Worm (Caenorhabditis elegans) whole organism, L1 larva: ENCODE data around the gene M163.5.

Experiments used
- C16A3.4 ChIP-seq: fragments of 150-350 bp; optimal IDR thresholded peaks from 2 replicates; lab custom pipeline; 2014; ENCODE audit warnings: missing biosample characterization, missing genetic modification characterization
- aha-1 ChIP-seq: fragments of 150-350 bp; optimal IDR thresholded peaks from 2 replicates; lab custom pipeline; 2014; ENCODE audit warnings: missing biosample characterization, missing genetic modification characterization
- aly-2 ChIP-seq: fragments of 150-350 bp; optimal IDR thresholded peaks from 2 replicates; lab custom pipeline; 2014; ENCODE audit warnings: missing biosample characterization, missing genetic modification characterization
- blmp-1 ChIP-seq: fragments of 150-350 bp; optimal IDR thresholded peaks from 2 replicates; lab custom pipeline; 2014; ENCODE audit warnings: missing biosample characterization, missing genetic modification characterization
- ceh-63 ChIP-seq: fragments of 200-800 bp; sonication (Bioruptor generic); optimal IDR thresholded peaks from 2 replicates; lab custom pipeline; 2018; ENCODE audit warnings: mild to moderate bottlenecking, missing genetic modification characterization, missing compliant biosample characterization
- ceh-82 ChIP-seq, 3 experiments: fragments of 150-350 bp in 1 of 3; sonication (generic microtip) in 2 of 3; optimal IDR thresholded peaks; 2 replicates each; lab custom pipeline; 2014 to 2017; ENCODE audit warnings: missing biosample characterization in 3 of 3, missing genetic modification characterization in 3 of 3
- ceh-88 ChIP-seq: fragments of 200-800 bp; sonication (Bioruptor generic); IDR thresholded peaks from 2 replicates; pipeline ENCODE4 v1.3.6; 2022; ENCODE audit warnings: missing genetic modification characterization, missing compliant biosample characterization
- ceh-90 ChIP-seq: sonication (generic microtip); optimal IDR thresholded peaks from 2 replicates; lab custom pipeline; 2016; ENCODE audit warnings: missing genetic modification characterization, missing compliant biosample characterization
- dpl-1 ChIP-seq, 3 experiments: fragments of 150-350 bp in 2 of 3; sonication (generic microtip) in 1 of 3; optimal IDR thresholded peaks; 2 replicates each; lab custom pipeline; 2014 to 2017; ENCODE audit warnings: missing biosample characterization in 3 of 3, missing genetic modification characterization in 3 of 3, missing genetic modification reagents in 3 of 3
- efl-1 ChIP-seq, 4 experiments: fragments of 150-350 bp; optimal IDR thresholded peaks in 3 of 4; peaks in 1 of 4; 1 replicate in 1 of 4; 2 replicates in 3 of 4; lab custom pipeline; 2014; ENCODE audit warnings: missing biosample characterization in 2 of 4, missing genetic modification characterization in 2 of 4, missing genetic modification reagents in 2 of 4
- elt-3 ChIP-seq, 6 experiments: fragments of 150-350 bp in 1 of 6; sonication (generic microtip); optimal IDR thresholded peaks; 2 replicates each; lab custom pipeline; 2017 to 2018; ENCODE audit warnings: missing biosample characterization in 6 of 6, missing genetic modification characterization in 6 of 6, inconsistent platforms in 1 of 6
- fos-1 ChIP-seq: fragments of 150-350 bp; optimal IDR thresholded peaks from 2 replicates; lab custom pipeline; 2014; ENCODE audit warnings: missing biosample characterization, missing genetic modification characterization
- grh-1 ChIP-seq: fragments of 200-800 bp; sonication (Bioruptor generic); IDR thresholded peaks from 2 replicates; pipeline ENCODE4 v1.3.6; 2022; ENCODE audit warnings: missing genetic modification reagents, missing genetic modification characterization, missing compliant biosample characterization
- hlh-17 ChIP-seq: fragments of 200-800 bp; sonication (Bioruptor generic); optimal IDR thresholded peaks from 2 replicates; lab custom pipeline; 2018; ENCODE audit warnings: missing genetic modification characterization, mild to moderate bottlenecking, missing compliant biosample characterization, moderate library complexity, borderline replicate concordance
- hpl-2 ChIP-seq: fragments of 150-350 bp; optimal IDR thresholded peaks from 2 replicates; lab custom pipeline; 2014; ENCODE audit warnings: missing biosample characterization, missing genetic modification reagents, missing genetic modification characterization
- isw-1 ChIP-seq: fragments of 200-800 bp; sonication (Bioruptor generic); IDR thresholded peaks from 2 replicates; pipeline ENCODE4 v1.3.6; 2022; ENCODE audit warnings: missing genetic modification characterization, missing compliant biosample characterization
- lin-14 ChIP-seq: fragments of 200-800 bp; sonication (Bioruptor generic); optimal IDR thresholded peaks from 2 replicates; lab custom pipeline; 2018; ENCODE audit warnings: mild to moderate bottlenecking, missing genetic modification characterization, moderate library complexity, missing compliant biosample characterization
- lin-15B ChIP-seq: fragments of 150-350 bp; sonication (generic microtip); optimal IDR thresholded peaks from 3 replicates; lab custom pipeline; 2014; ENCODE audit warnings: missing biosample characterization, missing genetic modification characterization
- lin-35 ChIP-seq, 2 experiments: fragments of 150-350 bp; optimal IDR thresholded peaks; 2 replicates each; lab custom pipeline; 2014; ENCODE audit warnings: missing biosample characterization in 2 of 2, missing genetic modification characterization in 2 of 2, missing genetic modification reagents in 2 of 2
- lin-39 ChIP-seq: fragments of 150-350 bp; optimal IDR thresholded peaks from 2 replicates; lab custom pipeline; 2014; ENCODE audit warnings: missing biosample characterization, missing genetic modification reagents, missing genetic modification characterization
- lir-3 ChIP-seq: sonication (generic microtip); optimal IDR thresholded peaks from 2 replicates; lab custom pipeline; 2016; ENCODE audit warnings: mild to moderate bottlenecking, missing genetic modification characterization, moderate library complexity, missing compliant biosample characterization; ENCODE audit not compliant: poor library complexity
- mef-2 ChIP-seq: fragments of 150-350 bp; optimal IDR thresholded peaks from 2 replicates; lab custom pipeline; 2014; ENCODE audit warnings: missing biosample characterization, missing genetic modification characterization
- nhr-11 ChIP-seq: fragments of 150-350 bp; optimal IDR thresholded peaks from 2 replicates; lab custom pipeline; 2014; ENCODE audit warnings: missing biosample characterization, missing genetic modification characterization
- nhr-12 ChIP-seq: sonication (generic microtip); optimal IDR thresholded peaks from 2 replicates; lab custom pipeline; 2017; ENCODE audit warnings: missing biosample characterization, missing genetic modification characterization
- nhr-20 ChIP-seq: sonication (generic microtip); optimal IDR thresholded peaks from 2 replicates; lab custom pipeline; 2016; ENCODE audit warnings: mild to moderate bottlenecking, missing genetic modification characterization, missing compliant biosample characterization
- nhr-77 ChIP-seq: fragments of 150-350 bp; optimal IDR thresholded peaks from 2 replicates; lab custom pipeline; 2014; ENCODE audit warnings: missing biosample characterization, missing genetic modification characterization
- nhr-85 ChIP-seq: sonication (generic microtip); peaks from one replicate; lab custom pipeline; 2016; ENCODE audit warnings: missing genetic modification characterization, inconsistent platforms, missing compliant biosample characterization
- pag-3 ChIP-seq: sonication (generic microtip); optimal IDR thresholded peaks from 2 replicates; lab custom pipeline; 2017; ENCODE audit warnings: missing genetic modification characterization, mild to moderate bottlenecking, missing compliant biosample characterization, antibody characterized with exemption, borderline replicate concordance; ENCODE audit not compliant: insufficient read depth
- pax-3 ChIP-seq: fragments of 200-800 bp; sonication (Bioruptor generic); optimal IDR thresholded peaks from 2 replicates; lab custom pipeline; 2018; ENCODE audit warnings: mild to moderate bottlenecking, missing genetic modification characterization, moderate library complexity, missing compliant biosample characterization
- sox-4 ChIP-seq: sonication (generic microtip); optimal IDR thresholded peaks from 2 replicates; lab custom pipeline; 2016; ENCODE audit warnings: missing genetic modification characterization, missing compliant biosample characterization
- unc-62 ChIP-seq: fragments of 150-350 bp; optimal IDR thresholded peaks from 2 replicates; lab custom pipeline; 2014; ENCODE audit warnings: missing biosample characterization, missing genetic modification reagents, missing genetic modification characterization
- vab-15 ChIP-seq: sonication (generic microtip); optimal IDR thresholded peaks from 2 replicates; lab custom pipeline; 2017; ENCODE audit warnings: missing genotype, mild to moderate bottlenecking, missing genetic modification characterization, missing compliant biosample characterization
- ztf-4 ChIP-seq: fragments of 150-350 bp; optimal IDR thresholded peaks from 2 replicates; lab custom pipeline; 2014; ENCODE audit warnings: missing biosample characterization, missing genetic modification characterization

Gene M163.5

ce11 chrX:14473740-14474139 lies at the start of gene M163.5:
Gene M163.5, plus strand, starts transcription at chrX:14474040.
- TF ChIP-seq aha-1 (tag; lab: Kevin White, UChicago) (no peak), hpl-2 (no peak), lin-15B (tag; lab: Kevin White, UChicago) (no peak), unc-62 (GFP tag; lab: Kevin White, UChicago) (no peak), hlh-17 (GFP tag; lab: Kevin White, UChicago) (no peak), pag-3 (tag; lab: Kevin White, UChicago) (no peak), grh-1 (GFP tag; lab: Robert Waterston, UW) (no peak), ceh-82 (tag; optimal IDR thresholded peaks at IDR 0.05; lab: Kevin White, UChicago) (no peak), lin-39 (tag; lab: Kevin White, UChicago) (no peak), isw-1 (GFP tag; lab: Robert Waterston, UW) (no peak), ceh-63 (no peak), mef-2 (tag; lab: Kevin White, UChicago) (no peak)

DNA sequence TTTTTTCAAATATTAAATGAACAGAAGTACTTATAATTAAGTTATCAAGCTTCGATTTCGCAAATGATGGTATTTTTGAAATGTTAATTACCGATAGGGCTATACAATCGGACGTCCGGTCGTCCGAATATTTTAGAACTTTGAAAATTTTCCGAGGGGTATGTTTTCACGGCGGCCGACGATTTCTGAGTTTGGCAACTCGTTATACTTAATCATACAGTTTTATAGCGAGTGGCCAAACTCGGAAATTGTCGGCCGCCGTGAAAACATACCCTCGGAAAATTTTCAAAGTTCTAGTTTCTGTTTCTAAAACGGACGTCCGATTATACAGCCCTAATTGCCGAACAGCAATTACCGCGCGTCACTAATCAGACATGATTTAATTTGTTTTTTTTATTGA lies 49.7 kb upstream of the M163.5 start:
- TF ChIP-seq aly-2 (tag; lab: Kevin White, UChicago) (no peak), ceh-88 (GFP tag; lab: Robert Waterston, UW) (no peak)

- peak in 1 of 6 experiments; percentile 71 for TF ChIP-seq elt-3 (tag; optimal IDR thresholded peaks at IDR 0.05; lab: Kevin White, UChicago)
- no peak for TF ChIP-seq nhr-11 (tag; lab: Kevin White, UChicago)
These were observed 49.2 kb upstream of the M163.5 start, which contains the start of gene F23D12.11 for ce11 chrX:14424673-14425072. Gene F23D12.11, minus strand, starts transcription at chrX:14424751.

- no peak for TF ChIP-seq lin-14 (GFP tag; lab: Kevin White, UChicago)
- TF ChIP-seq ztf-4 (tag; lab: Kevin White, UChicago), result no peak
- TF ChIP-seq fos-1, result no peak
- TF ChIP-seq pax-3, result no peak
- no peak for TF ChIP-seq nhr-12 (tag; lab: Kevin White, UChicago)
- no peak for TF ChIP-seq C16A3.4 (tag; lab: Kevin White, UChicago)
- TF ChIP-seq nhr-77, result no peak
- TF ChIP-seq grh-1 (GFP tag; lab: Robert Waterston, UW), result no peak
- TF ChIP-seq, all 84 proteins: peak for 0
These were observed 45.8 kb upstream of the M163.5 start, which contains the start of gene F23D12.1 for ce11 chrX:14428052-14428451. Gene F23D12.1, minus strand, starts transcription at chrX:14428152.

DNA sequence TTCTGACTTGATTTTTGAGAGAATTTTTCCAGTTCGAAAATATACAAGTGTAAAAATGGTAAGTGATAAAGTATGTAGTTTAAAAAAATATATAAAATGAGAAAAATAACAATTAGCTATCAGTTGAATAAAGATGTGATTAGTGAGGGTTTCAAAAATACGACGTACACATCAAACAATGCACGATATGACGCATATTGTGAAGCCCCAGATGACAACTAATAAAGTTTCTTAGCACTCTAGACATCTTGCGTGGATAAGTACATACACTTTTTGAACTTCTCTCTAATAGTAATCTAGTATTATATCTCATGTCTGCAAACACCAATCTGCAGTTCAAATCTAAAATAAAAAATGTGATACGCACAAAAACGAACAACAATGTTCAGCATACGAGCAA lies 43.4 kb upstream of the M163.5 start:
- no peak for TF ChIP-seq efl-1 (optimal IDR thresholded peaks at IDR 0.05; lab: Kevin White, UChicago)
- TF ChIP-seq efl-1 (GFP tag; optimal IDR thresholded peaks at IDR 0.05 in 1 of 2; lab: Kevin White, UChicago), result peak in 1 of 2 experiments; percentile 62
- TF ChIP-seq lin-39 (tag; lab: Kevin White, UChicago), result no peak

- peak; percentile 21 for TF ChIP-seq blmp-1
- TF ChIP-seq ztf-4 (tag; lab: Kevin White, UChicago), result no peak
- no peak for TF ChIP-seq lir-3 (tag; lab: Kevin White, UChicago)
- TF ChIP-seq ceh-90 (tag; lab: Kevin White, UChicago), result no peak
- peak; percentile 10 to 34 (median 16) for TF ChIP-seq dpl-1 (GFP tag; optimal IDR thresholded peaks at IDR 0.05; lab: Kevin White, UChicago)
- no peak for TF ChIP-seq nhr-20 (tag; lab: Kevin White, UChicago)
- TF ChIP-seq efl-1 (optimal IDR thresholded peaks at IDR 0.05; lab: Kevin White, UChicago), result peak in 1 of 2 experiments; percentile 63
- peak in 1 of 2 experiments; percentile 33 for TF ChIP-seq efl-1 (GFP tag; optimal IDR thresholded peaks at IDR 0.05 in 1 of 2; lab: Kevin White, UChicago)
- TF ChIP-seq nhr-85 (tag; lab: Kevin White, UChicago), result peak; percentile 63
- TF ChIP-seq sox-4, result no peak
- TF ChIP-seq vab-15 (tag; lab: Kevin White, UChicago), result no peak
- TF ChIP-seq lin-14 (GFP tag; lab: Kevin White, UChicago), result no peak
- no peak for TF ChIP-seq C16A3.4 (tag; lab: Kevin White, UChicago)
- TF ChIP-seq grh-1 (GFP tag; lab: Robert Waterston, UW), result peak; percentile 49
- no peak for TF ChIP-seq ceh-63
- no peak for TF ChIP-seq lin-35 (GFP tag; optimal IDR thresholded peaks at IDR 0.05; lab: Kevin White, UChicago)
These were observed 38.1 kb upstream of the M163.5 start for ce11 chrX:14435648-14436155.
